Worm (Caenorhabditis elegans) whole organism, L1 larva: ENCODE results near the gene srx-60.

Source experiments
- C16A3.4 ChIP-seq: fragments of 150-350 bp; optimal IDR thresholded peaks from 2 replicates; lab custom pipeline; 2014; ENCODE audit warnings: missing biosample characterization, missing genetic modification characterization
- C34B4.2 ChIP-seq: sonication (generic microtip); optimal IDR thresholded peaks from 2 replicates; lab custom pipeline; 2017; ENCODE audit warnings: mild to moderate bottlenecking, missing genetic modification characterization, missing compliant biosample characterization
- aha-1 ChIP-seq: fragments of 150-350 bp; optimal IDR thresholded peaks from 2 replicates; lab custom pipeline; 2014; ENCODE audit warnings: missing biosample characterization, missing genetic modification characterization
- alr-1 ChIP-seq: fragments of 200-800 bp; sonication (Bioruptor generic); optimal IDR thresholded peaks from 2 replicates; lab custom pipeline; 2018; ENCODE audit warnings: borderline replicate concordance, mild to moderate bottlenecking, missing genetic modification characterization, missing compliant biosample characterization
- aly-2 ChIP-seq: fragments of 150-350 bp; optimal IDR thresholded peaks from 2 replicates; lab custom pipeline; 2014; ENCODE audit warnings: missing biosample characterization, missing genetic modification characterization
- ama-1 ChIP-seq: fragments of 150-350 bp; optimal IDR thresholded peaks from 2 replicates; lab custom pipeline; 2014
- ceh-8 ChIP-seq: fragments of 200-800 bp; sonication (Bioruptor generic); optimal IDR thresholded peaks from 2 replicates; lab custom pipeline; 2018; ENCODE audit warnings: mild to moderate bottlenecking, missing genetic modification characterization, moderate library complexity, missing compliant biosample characterization
- ceh-82 ChIP-seq, 3 experiments: fragments of 150-350 bp in 1 of 3; sonication (generic microtip) in 2 of 3; optimal IDR thresholded peaks; 2 replicates each; lab custom pipeline; 2014 to 2017; ENCODE audit warnings: missing biosample characterization in 3 of 3, missing genetic modification characterization in 3 of 3
- ceh-88 ChIP-seq: fragments of 200-800 bp; sonication (Bioruptor generic); IDR thresholded peaks from 2 replicates; pipeline ENCODE4 v1.3.6; 2022; ENCODE audit warnings: missing genetic modification characterization, missing compliant biosample characterization
- ces-1 ChIP-seq: fragments of 150-350 bp; optimal IDR thresholded peaks from 2 replicates; lab custom pipeline; 2014; ENCODE audit warnings: missing biosample characterization, missing genetic modification reagents, missing genetic modification characterization
- dsc-1 ChIP-seq: sonication (generic microtip); optimal IDR thresholded peaks from 2 replicates; lab custom pipeline; 2016; ENCODE audit warnings: mild to moderate bottlenecking, missing genetic modification characterization, missing compliant biosample characterization
- efl-1 ChIP-seq, 4 experiments: fragments of 150-350 bp; optimal IDR thresholded peaks in 3 of 4; peaks in 1 of 4; 1 replicate in 1 of 4; 2 replicates in 3 of 4; lab custom pipeline; 2014; ENCODE audit warnings: missing biosample characterization in 2 of 4, missing genetic modification characterization in 2 of 4, missing genetic modification reagents in 2 of 4
- efl-3 ChIP-seq: fragments of 200-800 bp; sonication (Bioruptor generic); optimal IDR thresholded peaks from 2 replicates; lab custom pipeline; 2018; ENCODE audit warnings: mild to moderate bottlenecking, missing genetic modification characterization, missing compliant biosample characterization
- egl-27 ChIP-seq, 2 experiments: fragments of 150-350 bp in 1 of 2; sonication (generic microtip); optimal IDR thresholded peaks; 3 replicates each; lab custom pipeline; 2017 to 2018; ENCODE audit warnings: missing biosample characterization in 2 of 2, missing genetic modification characterization in 2 of 2, missing genetic modification reagents in 2 of 2
- ets-5 ChIP-seq: fragments of 200-800 bp; sonication (Bioruptor generic); IDR thresholded peaks from 2 replicates; pipeline ENCODE4 v1.3.6; 2022; ENCODE audit warnings: missing genetic modification characterization, missing compliant biosample characterization
- fkh-10 ChIP-seq: sonication (generic microtip); optimal IDR thresholded peaks from 2 replicates; lab custom pipeline; 2017; ENCODE audit warnings: missing biosample characterization, missing genetic modification reagents, missing genetic modification characterization
- fkh-4 ChIP-seq: sonication (generic microtip); optimal IDR thresholded peaks from 2 replicates; lab custom pipeline; 2016; ENCODE audit warnings: missing compliant biosample characterization, missing genetic modification characterization, borderline replicate concordance
- fkh-8 ChIP-seq: sonication (generic microtip); optimal IDR thresholded peaks from 2 replicates; lab custom pipeline; 2016; ENCODE audit warnings: mild to moderate bottlenecking, missing genetic modification characterization, missing compliant biosample characterization
- grh-1 ChIP-seq: fragments of 200-800 bp; sonication (Bioruptor generic); IDR thresholded peaks from 2 replicates; pipeline ENCODE4 v1.3.6; 2022; ENCODE audit warnings: missing genetic modification reagents, missing genetic modification characterization, missing compliant biosample characterization
- hpl-2 ChIP-seq: fragments of 150-350 bp; optimal IDR thresholded peaks from 2 replicates; lab custom pipeline; 2014; ENCODE audit warnings: missing biosample characterization, missing genetic modification reagents, missing genetic modification characterization
- irx-1 ChIP-seq: sonication (generic microtip); optimal IDR thresholded peaks from 2 replicates; lab custom pipeline; 2016; ENCODE audit warnings: missing genetic modification characterization, missing compliant biosample characterization
- jun-1 ChIP-seq: fragments of 150-350 bp; optimal IDR thresholded peaks from 2 replicates; lab custom pipeline; 2014; ENCODE audit warnings: missing biosample characterization, missing genetic modification reagents, missing genetic modification characterization
- lin-13 ChIP-seq: fragments of 150-350 bp; optimal IDR thresholded peaks from 2 replicates; lab custom pipeline; 2014; ENCODE audit warnings: missing biosample characterization, missing genetic modification reagents, missing genetic modification characterization
- lin-35 ChIP-seq, 2 experiments: fragments of 150-350 bp; optimal IDR thresholded peaks; 2 replicates each; lab custom pipeline; 2014; ENCODE audit warnings: missing biosample characterization in 2 of 2, missing genetic modification characterization in 2 of 2, missing genetic modification reagents in 2 of 2
- lir-3 ChIP-seq: sonication (generic microtip); optimal IDR thresholded peaks from 2 replicates; lab custom pipeline; 2016; ENCODE audit warnings: mild to moderate bottlenecking, missing genetic modification characterization, moderate library complexity, missing compliant biosample characterization; ENCODE audit not compliant: poor library complexity
- lsy-2 ChIP-seq, 2 experiments: fragments of 150-350 bp; optimal IDR thresholded peaks; 2 replicates each; lab custom pipeline; 2014; ENCODE audit warnings: missing biosample characterization in 2 of 2, missing genetic modification characterization in 2 of 2
- mab-9 ChIP-seq: fragments of 200-800 bp; sonication (Bioruptor generic); IDR thresholded peaks from 2 replicates; pipeline ENCODE4 v1.3.6; 2022; ENCODE audit warnings: missing genetic modification reagents, missing genetic modification characterization, missing compliant biosample characterization
- mef-2 ChIP-seq: fragments of 150-350 bp; optimal IDR thresholded peaks from 2 replicates; lab custom pipeline; 2014; ENCODE audit warnings: missing biosample characterization, missing genetic modification characterization
- mep-1 ChIP-seq: fragments of 150-350 bp; optimal IDR thresholded peaks from 2 replicates; lab custom pipeline; 2014; ENCODE audit warnings: missing biosample characterization, missing genetic modification characterization
- nhr-20 ChIP-seq: sonication (generic microtip); optimal IDR thresholded peaks from 2 replicates; lab custom pipeline; 2016; ENCODE audit warnings: mild to moderate bottlenecking, missing genetic modification characterization, missing compliant biosample characterization
- nhr-28 ChIP-seq: fragments of 150-350 bp; optimal IDR thresholded peaks from 2 replicates; lab custom pipeline; 2014; ENCODE audit warnings: missing biosample characterization, missing genetic modification characterization
- nhr-71 ChIP-seq: sonication (generic microtip); optimal IDR thresholded peaks from 2 replicates; lab custom pipeline; 2016; ENCODE audit warnings: mild to moderate bottlenecking, missing genetic modification characterization, moderate library complexity, missing compliant biosample characterization
- nhr-76 ChIP-seq: sonication (generic microtip); optimal IDR thresholded peaks from 2 replicates; lab custom pipeline; 2017; ENCODE audit warnings: missing biosample characterization, missing genetic modification characterization
- nhr-77 ChIP-seq: fragments of 150-350 bp; optimal IDR thresholded peaks from 2 replicates; lab custom pipeline; 2014; ENCODE audit warnings: missing biosample characterization, missing genetic modification characterization
- nhr-85 ChIP-seq: sonication (generic microtip); peaks from one replicate; lab custom pipeline; 2016; ENCODE audit warnings: missing genetic modification characterization, inconsistent platforms, missing compliant biosample characterization
- nhr-90 ChIP-seq: sonication (generic microtip); optimal IDR thresholded peaks from 2 replicates; lab custom pipeline; 2016; ENCODE audit warnings: mild to moderate bottlenecking, missing genetic modification characterization, missing compliant biosample characterization; ENCODE audit not compliant: poor library complexity
- pag-3 ChIP-seq: sonication (generic microtip); optimal IDR thresholded peaks from 2 replicates; lab custom pipeline; 2017; ENCODE audit warnings: missing genetic modification characterization, mild to moderate bottlenecking, missing compliant biosample characterization, antibody characterized with exemption, borderline replicate concordance; ENCODE audit not compliant: insufficient read depth
- rnt-1 ChIP-seq: sonication (generic microtip); optimal IDR thresholded peaks from 2 replicates; lab custom pipeline; 2016; ENCODE audit warnings: mild to moderate bottlenecking, missing genetic modification characterization, moderate library complexity, missing compliant biosample characterization
- snpc-4 ChIP-seq: fragments of 150-350 bp; optimal IDR thresholded peaks from 2 replicates; lab custom pipeline; 2014; ENCODE audit warnings: missing biosample characterization, missing genetic modification characterization
- sox-4 ChIP-seq: sonication (generic microtip); optimal IDR thresholded peaks from 2 replicates; lab custom pipeline; 2016; ENCODE audit warnings: missing genetic modification characterization, missing compliant biosample characterization
- sptf-1 ChIP-seq: fragments of 150-350 bp; optimal IDR thresholded peaks from 2 replicates; lab custom pipeline; 2014; ENCODE audit warnings: missing biosample characterization, missing genetic modification characterization
- sup-37 ChIP-seq: fragments of 200-800 bp; sonication (Bioruptor generic); optimal IDR thresholded peaks from 2 replicates; lab custom pipeline; 2018; ENCODE audit warnings: mild to moderate bottlenecking, missing genetic modification characterization, missing compliant biosample characterization
- swsn-7 ChIP-seq: sonication (generic microtip); optimal IDR thresholded peaks from 2 replicates; lab custom pipeline; 2016; ENCODE audit warnings: missing genetic modification characterization, missing compliant biosample characterization
- tbx-2 ChIP-seq: sonication (generic microtip); optimal IDR thresholded peaks from 2 replicates; lab custom pipeline; 2016; ENCODE audit warnings: missing genetic modification characterization, missing compliant biosample characterization
- unc-30 ChIP-seq: sonication (generic microtip); optimal IDR thresholded peaks from 2 replicates; lab custom pipeline; 2017; ENCODE audit warnings: missing biosample characterization, missing genetic modification characterization
- unc-62 ChIP-seq: fragments of 150-350 bp; optimal IDR thresholded peaks from 2 replicates; lab custom pipeline; 2014; ENCODE audit warnings: missing biosample characterization, missing genetic modification reagents, missing genetic modification characterization
- unc-98 ChIP-seq: fragments of 200-800 bp; sonication (Bioruptor generic); IDR thresholded peaks from 2 replicates; pipeline ENCODE4 v1.3.6; 2022; ENCODE audit warnings: missing genetic modification characterization, missing compliant biosample characterization
- vab-15 ChIP-seq: sonication (generic microtip); optimal IDR thresholded peaks from 2 replicates; lab custom pipeline; 2017; ENCODE audit warnings: missing genotype, mild to moderate bottlenecking, missing genetic modification characterization, missing compliant biosample characterization
- zag-1 ChIP-seq: fragments of 150-350 bp; optimal IDR thresholded peaks from 2 replicates; lab custom pipeline; 2014; ENCODE audit warnings: missing biosample characterization, missing genetic modification characterization
- zip-4 ChIP-seq: fragments of 200-800 bp; sonication (Bioruptor generic); optimal IDR thresholded peaks from 2 replicates; lab custom pipeline; 2018; ENCODE audit warnings: mild to moderate bottlenecking, missing genetic modification characterization, moderate library complexity, missing compliant biosample characterization
- ztf-11 ChIP-seq, 2 experiments: sonication (generic microtip); optimal IDR thresholded peaks; 2 replicates each; lab custom pipeline; 2016 to 2017; ENCODE audit warnings: missing genetic modification characterization in 2 of 2, missing biosample characterization in 1 of 2, missing compliant biosample characterization in 1 of 2

srx-60 gene

ce11 chrV:7435376-7436204, 34.9 kb downstream of the srx-60 start, which contains the start of the genes ddo-2 and F25E5.8:
TSS of gene ddo-2 (minus strand) at chrV:7435705.
TSS of gene F25E5.8 (plus strand) at chrV:7435930.
- no peak for TF ChIP-seq mep-1 (tag; lab: Kevin White, UChicago)
- TF ChIP-seq unc-30 (tag; lab: Kevin White, UChicago), result no peak
- no peak for TF ChIP-seq sptf-1
- TF ChIP-seq zag-1, result no peak
- no peak for TF ChIP-seq zip-4 (GFP tag; lab: Kevin White, UChicago)
- no peak for TF ChIP-seq unc-62 (GFP tag; lab: Kevin White, UChicago)
- no peak for TF ChIP-seq ztf-11 (tag; optimal IDR thresholded peaks at IDR 0.05; lab: Kevin White, UChicago)
- TF ChIP-seq hpl-2, result no peak
- no peak for TF ChIP-seq efl-3
- TF ChIP-seq unc-98 (GFP tag; lab: Robert Waterston, UW), result no peak
- TF ChIP-seq nhr-28 (tag; lab: Kevin White, UChicago), result no peak
- TF ChIP-seq nhr-77, result no peak
- peak in 1 of 2 experiments; percentile 31 for TF ChIP-seq lin-35 (GFP tag; optimal IDR thresholded peaks at IDR 0.05; lab: Kevin White, UChicago)
- no peak for TF ChIP-seq sox-4 (tag; lab: Kevin White, UChicago)
- no peak for TF ChIP-seq irx-1
- TF ChIP-seq swsn-7 (tag; lab: Kevin White, UChicago), result no peak
- no peak for TF ChIP-seq ces-1
- TF ChIP-seq alr-1 (tag; lab: Kevin White, UChicago), result no peak
- no peak for TF ChIP-seq mef-2
- TF ChIP-seq aha-1 (tag; lab: Kevin White, UChicago), result no peak
- TF ChIP-seq jun-1 (tag; lab: Kevin White, UChicago), result no peak
- no peak for TF ChIP-seq C16A3.4
- TF ChIP-seq dsc-1 (tag; lab: Kevin White, UChicago), result no peak
- TF ChIP-seq ama-1 (lab: Kevin White, UChicago), result no peak
- no peak for TF ChIP-seq rnt-1 (tag; lab: Kevin White, UChicago)
- TF ChIP-seq aly-2 (tag; lab: Kevin White, UChicago), result no peak
- no peak for TF ChIP-seq fkh-10 (GFP tag; lab: Kevin White, UChicago)
- TF ChIP-seq mab-9 (GFP tag; lab: Robert Waterston, UW), result no peak
- no peak for TF ChIP-seq ceh-88 (GFP tag; lab: Robert Waterston, UW)
- no peak for TF ChIP-seq snpc-4 (tag; lab: Kevin White, UChicago)
- TF ChIP-seq efl-1 (optimal IDR thresholded peaks at IDR 0.05; lab: Kevin White, UChicago), result no peak
- no peak for TF ChIP-seq efl-1 (GFP tag; optimal IDR thresholded peaks at IDR 0.05 in 1 of 2; lab: Kevin White, UChicago)
- no peak for TF ChIP-seq nhr-71
- no peak for TF ChIP-seq lin-13
- TF ChIP-seq lsy-2 (tag; optimal IDR thresholded peaks at IDR 0.05; lab: Kevin White, UChicago), result no peak
- 0 out of 2 replicates have a peak, but pooled peaks have one; percentile 7 for TF ChIP-seq grh-1
- TF ChIP-seq ets-5 (GFP tag; lab: Robert Waterston, UW), result no peak
- peak; percentile 19 for TF ChIP-seq nhr-20 (tag; lab: Kevin White, UChicago)
- TF ChIP-seq ceh-82 (tag; optimal IDR thresholded peaks at IDR 0.05; lab: Kevin White, UChicago), result no peak
- TF ChIP-seq C34B4.2 (tag; lab: Kevin White, UChicago), result no peak
- no peak for TF ChIP-seq pag-3 (tag; lab: Kevin White, UChicago)
- TF ChIP-seq tbx-2 (tag; lab: Kevin White, UChicago), result peak; percentile 20
- peak; percentile 87 for TF ChIP-seq nhr-85 (tag; lab: Kevin White, UChicago)
- TF ChIP-seq vab-15 (tag; lab: Kevin White, UChicago), result no peak
- TF ChIP-seq lir-3 (tag; lab: Kevin White, UChicago), result no peak
- TF ChIP-seq nhr-76, result no peak
- no peak for TF ChIP-seq ceh-8 (GFP tag; lab: Kevin White, UChicago)
- TF ChIP-seq egl-27 (tag; optimal IDR thresholded peaks at IDR 0.05; lab: Kevin White, UChicago), result no peak
- TF ChIP-seq sup-37 (GFP tag; lab: Kevin White, UChicago), result no peak
- no peak for TF ChIP-seq fkh-4
- TF ChIP-seq fkh-8 (tag; lab: Kevin White, UChicago), result no peak
- peak; percentile 48 for TF ChIP-seq nhr-90 (tag; lab: Kevin White, UChicago)
